Worm (Caenorhabditis elegans) whole organism, midembryonic: ENCODE results near the gene pas-7.

Experiments used
- cog-1 ChIP-seq: sonication (generic microtip); optimal IDR thresholded peaks from 2 replicates; lab custom pipeline; 2016; ENCODE audit warnings: missing genetic modification characterization, missing compliant biosample characterization
- flt-1 ChIP-seq: fragments of 200-800 bp; sonication (Bioruptor generic); IDR thresholded peaks from 2 replicates; pipeline ENCODE4 v1.3.6; 2022; ENCODE audit warnings: missing genetic modification characterization, missing compliant biosample characterization
- klf-2 ChIP-seq: fragments of 200-800 bp; sonication (Bioruptor generic); conservative IDR thresholded peaks from 2 replicates; pipeline ENCODE4 v1.3.6; 2022; ENCODE audit warnings: missing genetic modification reagents, missing genetic modification characterization, missing compliant biosample characterization
- ref-1 ChIP-seq: fragments of 200-800 bp; sonication (Bioruptor generic); conservative IDR thresholded peaks from 2 replicates; pipeline ENCODE4 v1.3.6; 2022; ENCODE audit warnings: missing genetic modification reagents, missing genetic modification characterization, missing compliant biosample characterization
- tab-1 ChIP-seq: fragments of 200-800 bp; sonication (Bioruptor generic); IDR thresholded peaks from 2 replicates; pipeline ENCODE4 v1.3.6; 2022; ENCODE audit warnings: missing genetic modification characterization, missing compliant biosample characterization
- ztf-23 ChIP-seq: fragments of 200-800 bp; sonication (Bioruptor generic); IDR thresholded peaks from 2 replicates; pipeline ENCODE4 v1.3.6; 2022; ENCODE audit warnings: missing genetic modification reagents, missing genetic modification characterization, missing compliant biosample characterization
- ztf-29 ChIP-seq: fragments of 200-800 bp; sonication (Bioruptor generic); IDR thresholded peaks from 2 replicates; pipeline ENCODE4 v1.3.6; 2022; ENCODE audit warnings: missing genetic modification reagents, missing genetic modification characterization, missing compliant biosample characterization

DNA sequence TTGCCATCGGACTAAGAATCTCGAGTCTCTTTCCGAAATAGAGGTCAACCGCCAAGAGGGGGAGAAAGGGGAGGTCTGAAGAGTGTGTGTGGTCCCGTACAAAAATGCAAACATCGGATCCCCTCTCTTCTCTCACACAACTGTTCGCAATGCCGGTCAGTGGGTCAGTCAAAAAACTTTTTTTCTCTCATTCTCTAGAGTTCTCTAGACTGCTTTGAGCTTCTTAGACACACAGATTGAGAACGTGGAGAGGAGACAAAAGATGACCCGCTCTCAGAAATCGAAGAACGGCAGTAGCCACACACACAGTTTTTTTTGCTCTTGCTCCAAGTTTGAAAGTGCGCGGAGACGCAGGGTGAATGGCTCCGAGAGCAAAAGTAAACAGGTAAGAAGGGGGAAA lies 23.9 kb downstream of the pas-7 start:
- no peak for TF ChIP-seq klf-2 (GFP tag; lab: Robert Waterston, UW)
- TF ChIP-seq tab-1 (GFP tag; lab: Robert Waterston, UW): no peak
- no peak for TF ChIP-seq cog-1
- peak; percentile 46; the same call in 1 of the 2 replicates for TF ChIP-seq flt-1 (GFP tag; lab: Robert Waterston, UW)
- TF ChIP-seq ref-1 (GFP tag; lab: Robert Waterston, UW): no peak
- TF ChIP-seq ztf-29 (GFP tag; lab: Robert Waterston, UW): no peak
- no peak for TF ChIP-seq ztf-23 (GFP tag; lab: Robert Waterston, UW)
